Worm (Caenorhabditis elegans) whole organism, young adult: Measurements from ENCODE around the gene rpn-5.
"Not testable (repeated sequence)": the region's sequence is repeated elsewhere in the genome, so short reads cannot be mapped to it uniquely, and the experiment has no call there.

Experiments used
- B0019.2 ChIP-seq: fragments of 200-800 bp; sonication (Bioruptor generic); conservative IDR thresholded peaks from 2 replicates; pipeline ENCODE4 v1.3.6; 2022; ENCODE audit warnings: missing genetic modification reagents, missing genetic modification characterization, missing compliant biosample characterization
- B0336.3 ChIP-seq: fragments of 200-800 bp; sonication (Bioruptor generic); IDR thresholded peaks from 2 replicates; pipeline ENCODE4 v1.3.6; 2022; ENCODE audit warnings: missing genetic modification characterization, missing compliant biosample characterization
- D2030.7 ChIP-seq: fragments of 200-800 bp; sonication (Bioruptor generic); IDR thresholded peaks from 2 replicates; pipeline ENCODE4 v1.3.6; 2022; ENCODE audit warnings: missing genetic modification reagents, missing genetic modification characterization, missing compliant biosample characterization
- F23B12.7 ChIP-seq: sonication (generic microtip); optimal IDR thresholded peaks from 2 replicates; lab custom pipeline; 2017; ENCODE audit warnings: missing genetic modification characterization, mild to moderate bottlenecking, missing compliant biosample characterization, antibody characterized with exemption, moderate library complexity; ENCODE audit not compliant: insufficient read depth
- K11D2.4 ChIP-seq: fragments of 200-800 bp; sonication (Bioruptor generic); IDR thresholded peaks from 2 replicates; pipeline ENCODE4 v1.3.6; 2022; ENCODE audit warnings: missing genetic modification reagents, missing genetic modification characterization, missing compliant biosample characterization
- Y56A3A.18 ChIP-seq: fragments of 200-800 bp; sonication (Bioruptor generic); IDR thresholded peaks from 2 replicates; pipeline ENCODE4 v1.3.6; 2022; ENCODE audit warnings: missing genetic modification reagents, missing genetic modification characterization, missing compliant biosample characterization
- Y67H2A.10 ChIP-seq: fragments of 200-800 bp; sonication (Bioruptor generic); conservative IDR thresholded peaks from 2 replicates; pipeline ENCODE4 v1.3.6; 2022; ENCODE audit warnings: missing genetic modification reagents, missing genetic modification characterization, missing compliant biosample characterization
- Y79H2A.3 ChIP-seq: fragments of 200-800 bp; sonication (Bioruptor generic); conservative IDR thresholded peaks from 2 replicates; pipeline ENCODE4 v1.3.6; 2022; ENCODE audit warnings: missing genetic modification reagents, missing genetic modification characterization, missing compliant biosample characterization
- Y95B8A.8 ChIP-seq: fragments of 200-800 bp; sonication (Bioruptor generic); IDR thresholded peaks from 2 replicates; pipeline ENCODE4 v1.3.6; 2022; ENCODE audit warnings: missing genetic modification reagents, missing genetic modification characterization, missing compliant biosample characterization
- ZK185.1 ChIP-seq: sonication (generic microtip); optimal IDR thresholded peaks from 2 replicates; lab custom pipeline; 2016; ENCODE audit warnings: mild to moderate bottlenecking, missing genetic modification characterization, missing compliant biosample characterization; ENCODE audit not compliant: poor library complexity, severe bottlenecking
- aptf-2 ChIP-seq: fragments of 200-800 bp; sonication (Bioruptor generic); conservative IDR thresholded peaks from 2 replicates; pipeline ENCODE4 v1.3.6; 2022; ENCODE audit warnings: missing genetic modification reagents, missing genetic modification characterization, missing compliant biosample characterization
- aptf-3 ChIP-seq: fragments of 200-800 bp; sonication (Bioruptor generic); IDR thresholded peaks from 2 replicates; pipeline ENCODE4 v1.3.6; 2022; ENCODE audit warnings: missing genetic modification characterization, missing compliant biosample characterization
- athp-1 ChIP-seq: sonication (generic microtip); optimal IDR thresholded peaks from 2 replicates; lab custom pipeline; 2017; ENCODE audit warnings: mild to moderate bottlenecking, missing genetic modification characterization, missing compliant biosample characterization
- attf-5 ChIP-seq: fragments of 200-800 bp; sonication (Bioruptor generic); optimal IDR thresholded peaks from 2 replicates; lab custom pipeline; 2018; ENCODE audit warnings: mild to moderate bottlenecking, missing genetic modification characterization, missing compliant biosample characterization
- bed-2 ChIP-seq: fragments of 200-800 bp; sonication (Bioruptor generic); IDR thresholded peaks from 2 replicates; pipeline ENCODE4 v1.3.6; 2022; ENCODE audit warnings: missing genetic modification reagents, missing genetic modification characterization, missing compliant biosample characterization
- cebp-1 ChIP-seq, 2 experiments: fragments of 200-800 bp in 1 of 2; sonication (Bioruptor generic) in 1 of 2; sonication (generic microtip) in 1 of 2; IDR thresholded peaks in 1 of 2; optimal IDR thresholded peaks in 1 of 2; 2 replicates each; pipeline versions ENCODE4 v1.3.6 to Lab custom; 2017 to 2022; ENCODE audit warnings: missing compliant biosample characterization in 2 of 2, missing genetic modification characterization in 2 of 2, mild to moderate bottlenecking in 1 of 2, missing genetic modification reagents in 1 of 2, moderate library complexity in 1 of 2
- ceh-27 ChIP-seq: fragments of 200-800 bp; sonication (Bioruptor generic); optimal IDR thresholded peaks from 2 replicates; lab custom pipeline; 2018; ENCODE audit warnings: mild to moderate bottlenecking, missing genetic modification characterization, moderate library complexity, missing compliant biosample characterization
- dox-1 ChIP-seq: fragments of 200-800 bp; sonication (Bioruptor generic); IDR thresholded peaks from 2 replicates; pipeline ENCODE4 v1.3.6; 2022; ENCODE audit warnings: missing genetic modification reagents, missing genetic modification characterization, missing compliant biosample characterization
- dpl-1 ChIP-seq: fragments of 150-350 bp; optimal IDR thresholded peaks from 2 replicates; lab custom pipeline; 2014; ENCODE audit warnings: missing biosample characterization, missing genetic modification reagents, missing genetic modification characterization
- efl-1 ChIP-seq: fragments of 150-350 bp; optimal IDR thresholded peaks from 2 replicates; lab custom pipeline; 2014; ENCODE audit warnings: missing biosample characterization, missing genetic modification reagents, missing genetic modification characterization
- egl-18 ChIP-seq: fragments of 200-800 bp; sonication (Bioruptor generic); IDR thresholded peaks from 2 replicates; pipeline ENCODE4 v1.3.6; 2022; ENCODE audit warnings: missing genetic modification reagents, missing genetic modification characterization, missing compliant biosample characterization
- egrh-3 ChIP-seq: fragments of 200-800 bp; sonication (Bioruptor generic); IDR thresholded peaks from 2 replicates; pipeline ENCODE4 v1.3.6; 2022; ENCODE audit warnings: missing genetic modification reagents, missing genetic modification characterization, missing compliant biosample characterization
- ekl-4 ChIP-seq: fragments of 200-800 bp; sonication (Bioruptor generic); IDR thresholded peaks from 2 replicates; pipeline ENCODE4 v1.3.6; 2022; ENCODE audit warnings: missing genetic modification reagents, missing genetic modification characterization, missing compliant biosample characterization
- hsf-1 ChIP-seq: fragments of 200-800 bp; sonication (Bioruptor generic); IDR thresholded peaks from 2 replicates; pipeline ENCODE4 v1.3.6; 2022; ENCODE audit warnings: missing genetic modification reagents, missing genetic modification characterization, missing compliant biosample characterization
- let-526 ChIP-seq: fragments of 200-800 bp; sonication (Bioruptor generic); IDR thresholded peaks from 2 replicates; pipeline ENCODE4 v1.3.6; 2022; ENCODE audit warnings: missing genetic modification reagents, missing genetic modification characterization, missing compliant biosample characterization
- lin-26 ChIP-seq: fragments of 200-800 bp; sonication (Bioruptor generic); IDR thresholded peaks from 2 replicates; pipeline ENCODE4 v1.3.6; 2022; ENCODE audit warnings: missing genetic modification reagents, missing genetic modification characterization, missing compliant biosample characterization
- lin-35 ChIP-seq, 3 experiments: fragments of 150-350 bp in 2 of 3; sonication (generic microtip) in 1 of 3; optimal IDR thresholded peaks; 2 replicates each; lab custom pipeline; 2014 to 2018; ENCODE audit warnings: missing biosample characterization in 3 of 3, missing genetic modification characterization in 3 of 3, missing genetic modification reagents in 3 of 3
- lir-1 ChIP-seq: fragments of 200-800 bp; sonication (Bioruptor generic); conservative IDR thresholded peaks from 2 replicates; pipeline ENCODE4 v1.3.6; 2022; ENCODE audit warnings: missing genetic modification reagents, missing genetic modification characterization, missing compliant biosample characterization
- lsl-1 ChIP-seq: fragments of 200-800 bp; sonication (Bioruptor generic); optimal IDR thresholded peaks from 2 replicates; lab custom pipeline; 2018; ENCODE audit warnings: mild to moderate bottlenecking, missing genetic modification characterization, moderate library complexity, missing compliant biosample characterization
- madf-10 ChIP-seq: sonication (generic microtip); optimal IDR thresholded peaks from 2 replicates; lab custom pipeline; 2016; ENCODE audit warnings: mild to moderate bottlenecking, missing genetic modification characterization, missing compliant biosample characterization
- madf-6 ChIP-seq: fragments of 200-800 bp; sonication (Bioruptor generic); IDR thresholded peaks from 2 replicates; pipeline ENCODE4 v1.3.6; 2022; ENCODE audit warnings: missing genetic modification reagents, missing genetic modification characterization, missing compliant biosample characterization
- mcd-1 ChIP-seq: fragments of 200-800 bp; sonication (Bioruptor generic); IDR thresholded peaks from 2 replicates; pipeline ENCODE4 v1.3.6; 2022; ENCODE audit warnings: missing genetic modification reagents, missing genetic modification characterization, missing compliant biosample characterization
- nfyb-1 ChIP-seq: fragments of 200-800 bp; sonication (Bioruptor generic); IDR thresholded peaks from 2 replicates; pipeline ENCODE4 v1.3.6; 2022; ENCODE audit warnings: missing genetic modification reagents, missing genetic modification characterization, missing compliant biosample characterization
- nhr-80 ChIP-seq: sonication (generic microtip); optimal IDR thresholded peaks from 2 replicates; lab custom pipeline; 2016; ENCODE audit warnings: missing genetic modification characterization, missing compliant biosample characterization
- nhr-90 ChIP-seq: sonication (generic microtip); optimal IDR thresholded peaks from 2 replicates; lab custom pipeline; 2016; ENCODE audit warnings: missing genotype, mild to moderate bottlenecking, missing genetic modification characterization, missing compliant biosample characterization
- pbrm-1 ChIP-seq: fragments of 200-800 bp; sonication (Bioruptor generic); IDR thresholded peaks from 2 replicates; pipeline ENCODE4 v1.3.6; 2022; ENCODE audit warnings: missing genetic modification reagents, missing genetic modification characterization, missing compliant biosample characterization
- rcor-1 ChIP-seq: fragments of 200-800 bp; sonication (Bioruptor generic); IDR thresholded peaks from 2 replicates; pipeline ENCODE4 v1.3.6; 2022; ENCODE audit warnings: missing genetic modification reagents, missing genetic modification characterization, missing compliant biosample characterization
- rpc-1 ChIP-seq, 2 experiments: fragments of 150-350 bp in 1 of 2; sonication (generic microtip) in 1 of 2; optimal IDR thresholded peaks; 2 replicates each; lab custom pipeline; 2014 to 2018; ENCODE audit warnings: missing biosample characterization in 1 of 2, missing genetic modification characterization in 1 of 2, missing genetic modification reagents in 1 of 2, missing genotype in 1 of 2
- snpc-1.3 ChIP-seq: sonication (generic microtip); optimal IDR thresholded peaks from 2 replicates; lab custom pipeline; 2017; ENCODE audit warnings: missing genetic modification characterization, mild to moderate bottlenecking, missing compliant biosample characterization, antibody characterized with exemption, moderate library complexity, missing genotype, missing genetic modification reagents; ENCODE audit not compliant: insufficient read depth
- snpc-3.4 ChIP-seq: sonication (generic microtip); optimal IDR thresholded peaks from 2 replicates; lab custom pipeline; 2017; ENCODE audit warnings: missing genetic modification characterization, mild to moderate bottlenecking, missing compliant biosample characterization, antibody characterized with exemption, moderate library complexity, missing genotype, missing genetic modification reagents
- snpc-4 ChIP-seq, 5 experiments: fragments of 150-350 bp in 1 of 5; sonication (generic microtip) in 4 of 5; optimal IDR thresholded peaks; 2 replicates each; lab custom pipeline; 2014 to 2018; ENCODE audit warnings: missing genetic modification characterization in 5 of 5, missing biosample characterization in 3 of 5, antibody characterized with exemption in 2 of 5, mild to moderate bottlenecking in 2 of 5, missing compliant biosample characterization in 2 of 5, missing genotype in 2 of 5, moderate library complexity in 2 of 5, missing genetic modification reagents in 1 of 5
- tbp1 ChIP-seq: fragments of 200-800 bp; sonication (Bioruptor generic); optimal IDR thresholded peaks from 2 replicates; lab custom pipeline; 2018; ENCODE audit warnings: mild to moderate bottlenecking, missing genetic modification characterization, missing compliant biosample characterization
- xnd-1 ChIP-seq: sonication (generic microtip); optimal IDR thresholded peaks from 2 replicates; lab custom pipeline; 2016; ENCODE audit warnings: missing genotype, missing genetic modification reagents, missing genetic modification characterization, missing compliant biosample characterization
- zfh-2 ChIP-seq: fragments of 200-800 bp; sonication (Bioruptor generic); conservative IDR thresholded peaks from 2 replicates; pipeline ENCODE4 v1.3.6; 2022; ENCODE audit warnings: missing genetic modification reagents, missing genetic modification characterization, missing compliant biosample characterization
- ztf-18 ChIP-seq: sonication (generic microtip); optimal IDR thresholded peaks from 2 replicates; lab custom pipeline; 2016; ENCODE audit warnings: missing genotype, mild to moderate bottlenecking, missing genetic modification characterization, missing compliant biosample characterization

rpn-5 gene

ce11 chrII:4701482-4702119, 3.4 kb upstream of the rpn-5 start, which contains the start of gene unc-85 (continued):
- peak; percentile 84 for TF ChIP-seq snpc-3.4 (tag; lab: Kevin White, UChicago)
- peak; percentile 96 for TF ChIP-seq efl-1 (GFP tag; lab: Kevin White, UChicago)
- peak; percentile 99 for TF ChIP-seq Y95B8A.8
- TF ChIP-seq nhr-80: peak; percentile 57
- peak; percentile 96 for TF ChIP-seq rcor-1
- peak; percentile 75 for TF ChIP-seq Y56A3A.18 (GFP tag; lab: Robert Waterston, UW)
- TF ChIP-seq zfh-2 (GFP tag; lab: Robert Waterston, UW): peak; percentile 78
- peak; percentile 88 for TF ChIP-seq xnd-1 (tag; lab: Kevin White, UChicago)
- TF ChIP-seq dpl-1: peak; percentile 88
- TF ChIP-seq let-526 (GFP tag; lab: Robert Waterston, UW): peak; percentile 82
- TF ChIP-seq K11D2.4 (GFP tag; lab: Robert Waterston, UW): peak; percentile 88
- peak; percentile 70 for TF ChIP-seq ceh-27 (GFP tag; lab: Kevin White, UChicago)
- peak; percentile 79 for TF ChIP-seq lin-26 (GFP tag; lab: Robert Waterston, UW)
- peak; percentile 66 for TF ChIP-seq ztf-18
- TF ChIP-seq cebp-1 (GFP tag; IDR thresholded peaks at IDR 0.05; lab: Robert Waterston, UW): peak; percentile 78
- TF ChIP-seq cebp-1 (tag; optimal IDR thresholded peaks at IDR 0.05; lab: Kevin White, UChicago): peak; percentile 79
- peak; percentile 32 for TF ChIP-seq ZK185.1 (tag; lab: Kevin White, UChicago)
- TF ChIP-seq nhr-90: peak; percentile 34
- TF ChIP-seq B0336.3 (GFP tag; lab: Robert Waterston, UW): peak; percentile 69
- peak; percentile 79 for TF ChIP-seq lsl-1
- peak; percentile 94 for TF ChIP-seq bed-2
- peak; percentile 93 for TF ChIP-seq pbrm-1 (GFP tag; lab: Robert Waterston, UW)
- peak; percentile 95 for TF ChIP-seq hsf-1 (GFP tag; lab: Robert Waterston, UW)
- peak; percentile 90 for TF ChIP-seq attf-5 (GFP tag; lab: Kevin White, UChicago)
- 0 out of 2 replicates have a peak, but pooled peaks have one; percentile 52 for TF ChIP-seq egl-18
- peak; percentile 85 for TF ChIP-seq egrh-3 (GFP tag; lab: Robert Waterston, UW)
- TF ChIP-seq D2030.7 (GFP tag; lab: Robert Waterston, UW): peak; percentile 100
- TF ChIP-seq lin-35 (GFP tag; optimal IDR thresholded peaks at IDR 0.05; lab: Kevin White, UChicago): peak; percentile 54 to 70 (median 60)
- peak; percentile 44 for TF ChIP-seq madf-10 (tag; lab: Kevin White, UChicago)
- TF ChIP-seq Y67H2A.10 (GFP tag; lab: Robert Waterston, UW): peak; percentile 91
- peak; percentile 61 for TF ChIP-seq tbp1 (GFP tag; lab: Kevin White, UChicago)
- TF ChIP-seq dox-1: peak; percentile 99
- TF ChIP-seq madf-6 (GFP tag; lab: Robert Waterston, UW): peak; percentile 99
- peak; percentile 36 for TF ChIP-seq snpc-1.3 (tag; lab: Kevin White, UChicago)
- 0 out of 2 replicates have a peak, but pooled peaks have one; percentile 53 for TF ChIP-seq aptf-3 (GFP tag; lab: Robert Waterston, UW)
- peak; percentile 35 for TF ChIP-seq rpc-1 (optimal IDR thresholded peaks at IDR 0.05; lab: Kevin White, UChicago)
- TF ChIP-seq rpc-1 (tag; optimal IDR thresholded peaks at IDR 0.05; lab: Kevin White, UChicago); snpc-4 (GFP tag; optimal IDR thresholded peaks at IDR 0.05; lab: Kevin White, UChicago): not testable (repeated sequence)
- peak; percentile 86 for TF ChIP-seq lir-1 (GFP tag; lab: Robert Waterston, UW)
- TF ChIP-seq F23B12.7 (tag; lab: Kevin White, UChicago): peak; percentile 45
- TF ChIP-seq snpc-4 (tag; optimal IDR thresholded peaks at IDR 0.05; lab: Kevin White, UChicago): peak; percentile 20 to 66 (median 58)
- peak; percentile 95 for TF ChIP-seq nfyb-1 (GFP tag; lab: Robert Waterston, UW)
- TF ChIP-seq ekl-4: peak; percentile 97
- peak; percentile 99 for TF ChIP-seq mcd-1
- TF ChIP-seq Y79H2A.3 (GFP tag; lab: Robert Waterston, UW): peak; percentile 89
- peak; percentile 46 for TF ChIP-seq athp-1 (tag; lab: Kevin White, UChicago)
- TF ChIP-seq aptf-2 (GFP tag; lab: Robert Waterston, UW): peak; percentile 77
- peak; percentile 98 for TF ChIP-seq B0019.2
